Fruit fly (Drosophila melanogaster): Measurements from ENCODE around the gene CG8568.

The CG8568 gene

dm6 chrX:17484152-17484807 lies 31.9 kb upstream of the CG8568 start:
- TF ChIP-seq Hr4 (GFP tag; optimal IDR thresholded peaks at IDR 0.05) (no peak), CG11762 (GFP tag; optimal IDR thresholded peaks at IDR 0.05; ENCODE audit: insufficient read depth) (no peak), spab (GFP tag; optimal IDR thresholded peaks at IDR 0.05) (no peak), Sox102F (GFP tag; optimal IDR thresholded peaks at IDR 0.05) (no peak), Blimp-1 (GFP tag; optimal IDR thresholded peaks at IDR 0.05) (no peak), CG8632 (GFP tag; optimal IDR thresholded peaks at IDR 0.05) (no peak), fd85E (GFP tag; optimal IDR thresholded peaks at IDR 0.05) (no peak), dac (GFP tag; optimal IDR thresholded peaks at IDR 0.05) (no peak), CG6163 (GFP tag; IDR thresholded peaks at IDR 0.05) (0 out of 3 replicates have a peak, but pooled peaks have one; percentile 16), Eip75B (GFP tag; optimal IDR thresholded peaks at IDR 0.05) (no peak), CG6808 (GFP tag; optimal IDR thresholded peaks at IDR 0.05) (no peak), esn (GFP tag; optimal IDR thresholded peaks at IDR 0.05) (no peak), dsx (GFP tag; optimal IDR thresholded peaks at IDR 0.05; ENCODE audit: poor library complexity, severe bottlenecking) (no peak), CG34406 (GFP tag; optimal IDR thresholded peaks at IDR 0.05) (peak; percentile 17), CG15336 (GFP tag; IDR thresholded peaks at IDR 0.05) (no peak), Ets96B (tag; optimal IDR thresholded peaks at IDR 0.05) (peak; percentile 5), CG9139 (GFP tag; optimal IDR thresholded peaks at IDR 0.05) (no peak), salr (GFP tag; optimal IDR thresholded peaks at IDR 0.05) (no peak), net (GFP tag; optimal IDR thresholded peaks at IDR 0.05) (no peak), CG6276 (GFP tag; optimal IDR thresholded peaks at IDR 0.05) (no peak), OdsH (GFP tag; optimal IDR thresholded peaks at IDR 0.05) (peak; percentile 12), CG16779 (tag; optimal IDR thresholded peaks at IDR 0.05) (no peak), fd59A (GFP tag; optimal IDR thresholded peaks at IDR 0.05) (no peak), CG8319 (GFP tag; optimal IDR thresholded peaks at IDR 0.05) (no peak), pdm3 (GFP tag; optimal IDR thresholded peaks at IDR 0.05) (peak; percentile 24), Hr39 (GFP tag; optimal IDR thresholded peaks at IDR 0.05) (no peak), fkh (GFP tag; optimal IDR thresholded peaks at IDR 0.05) (no peak), CG6854 (GFP tag; optimal IDR thresholded peaks at IDR 0.05) (no peak), CG3032 (tag; optimal IDR thresholded peaks at IDR 0.05) (peak; percentile 8), CG7368 (GFP tag; optimal IDR thresholded peaks at IDR 0.05) (no peak), Ets21C (GFP tag; optimal IDR thresholded peaks at IDR 0.05) (no peak), Gug (GFP tag; IDR thresholded peaks at IDR 0.05) (no peak), acj6 (GFP tag; optimal IDR thresholded peaks at IDR 0.05) (no peak), eg (GFP tag; IDR thresholded peaks at IDR 0.05) (no peak), CG4318 (GFP tag; optimal IDR thresholded peaks at IDR 0.05) (no peak), CG3919 (GFP tag; optimal IDR thresholded peaks at IDR 0.05) (no peak), achi (GFP tag; optimal IDR thresholded peaks at IDR 0.05) (peak; percentile 3), lz (GFP tag; optimal IDR thresholded peaks at IDR 0.05) (no peak), ss (GFP tag; optimal IDR thresholded peaks at IDR 0.05) (peak; percentile 21 to 32), Hr38 (GFP tag; optimal IDR thresholded peaks at IDR 0.05) (no peak), vri (GFP tag; optimal IDR thresholded peaks at IDR 0.05) (no peak), CG6792 (GFP tag; optimal IDR thresholded peaks at IDR 0.05) (no peak), CG11294 (GFP tag; IDR thresholded peaks at IDR 0.05) (no peak), CG32006 (GFP tag; optimal IDR thresholded peaks at IDR 0.05) (peak; percentile 20), Smox (GFP tag; optimal IDR thresholded peaks at IDR 0.05) (no peak), CG10631 (GFP tag; optimal IDR thresholded peaks at IDR 0.05) (peak; percentile 23), cyc (GFP tag; optimal IDR thresholded peaks at IDR 0.05) (no peak), Met (GFP tag; optimal IDR thresholded peaks at IDR 0.05) (no peak), svp (GFP tag) (peak; percentile 73), CG31627 (GFP tag; optimal IDR thresholded peaks at IDR 0.05) (no peak), topi (GFP tag; optimal IDR thresholded peaks at IDR 0.05) (no peak), Lpt (GFP tag; optimal IDR thresholded peaks at IDR 0.05) (no peak)

All from whole organism, prepupa.